4 fruit fly cellular contexts compared by ENCODE assay signal in genomic region chr2L:3754835-3755547, dm6.
TF ChIP-seq lines count a peak whose summit lies in the region.

No protein-coding gene starts in this region.

- no peak for TF ChIP-seq CTCF in whole organism, embryonic (GFP tag; optimal IDR thresholded peaks at IDR 0.05; lab: Kevin White, UChicago)

TF ChIP-seq in whole organism, adult, 20 proteins besides CTCF, POLR2A, EP300 and RAD21:
- TF ChIP-seq CG5204 (GFP tag; optimal IDR thresholded peaks at IDR 0.05; lab: Kevin White, UChicago) (peak; percentile 22), CG7101 (tag; optimal IDR thresholded peaks at IDR 0.05; lab: Kevin White, UChicago) (no peak), CG1620 (GFP tag; optimal IDR thresholded peaks at IDR 0.05; lab: Kevin White, UChicago) (no peak), CG14711 (tag; optimal IDR thresholded peaks at IDR 0.05; lab: Kevin White, UChicago) (no peak), bab1 (GFP tag; optimal IDR thresholded peaks at IDR 0.05; lab: Kevin White, UChicago) (no peak)
TF ChIP-seq in whole organism, adult: peak in this region for 1.

TF ChIP-seq in whole organism, embryonic, 481 proteins besides CTCF, POLR2A, EP300 and RAD21 (continues in another document):
- TF ChIP-seq CrebB (tag; optimal IDR thresholded peaks at IDR 0.05; lab: Kevin White, UChicago) = peak; percentile 5
- TF ChIP-seq CG1792 (GFP tag; optimal IDR thresholded peaks at IDR 0.05; lab: Kevin White, UChicago) = no peak
- no peak for TF ChIP-seq disco-r (GFP tag; optimal IDR thresholded peaks at IDR 0.05; lab: Kevin White, UChicago)
- peak; percentile 32 for TF ChIP-seq sens (GFP tag; lab: Kevin White, UChicago)
- peak; percentile 31 for TF ChIP-seq CG12391 (tag; optimal IDR thresholded peaks at IDR 0.05; lab: Kevin White, UChicago)
- TF ChIP-seq Hand (GFP tag; optimal IDR thresholded peaks at IDR 0.05; lab: Kevin White, UChicago) = peak; percentile 63
- TF ChIP-seq CG1603 (tag; optimal IDR thresholded peaks at IDR 0.05; lab: Kevin White, UChicago) = no peak
- peak; percentile 43 for TF ChIP-seq CG8924 (tag; optimal IDR thresholded peaks at IDR 0.05; lab: Kevin White, UChicago)
- TF ChIP-seq E2f1 (GFP tag; IDR thresholded peaks at IDR 0.05; lab: Robert Waterston, UW) = peak; percentile 18; the same call in 1 of the 2 replicates
- TF ChIP-seq jing (GFP tag; optimal IDR thresholded peaks at IDR 0.05; lab: Kevin White, UChicago) = no peak
- TF ChIP-seq HLH4C (GFP tag; IDR thresholded peaks at IDR 0.05; lab: Robert Waterston, UW; ENCODE audit: partially characterized antibody) = no peak
- TF ChIP-seq Sox102F (GFP tag; optimal IDR thresholded peaks at IDR 0.05; lab: Kevin White, UChicago) = peak; percentile 37
- peak; percentile 4 for TF ChIP-seq CG9817 (tag; optimal IDR thresholded peaks at IDR 0.05; lab: Kevin White, UChicago)
- TF ChIP-seq mam (GFP tag; optimal IDR thresholded peaks at IDR 0.05; lab: Kevin White, UChicago) = peak; percentile 25
- no peak for TF ChIP-seq ap (GFP tag; IDR thresholded peaks at IDR 0.05; lab: Robert Waterston, UW)
- TF ChIP-seq E2f2 (GFP tag; IDR thresholded peaks at IDR 0.05; lab: Robert Waterston, UW) = peak; percentile 25; the same call in 1 of the 2 replicates
- peak; percentile 81 for TF ChIP-seq CG18599 (GFP tag; optimal IDR thresholded peaks at IDR 0.05; lab: Kevin White, UChicago)
- TF ChIP-seq lmd (GFP tag; IDR thresholded peaks at IDR 0.05; lab: Robert Waterston, UW) = peak; percentile 25; the same call in 1 of the 2 replicates
- TF ChIP-seq gsb-n (tag; optimal IDR thresholded peaks at IDR 0.05; lab: Kevin White, UChicago) = no peak
- TF ChIP-seq Meics (GFP tag; optimal IDR thresholded peaks at IDR 0.05; lab: Kevin White, UChicago) = peak; percentile 65
- no peak for TF ChIP-seq HLHmδ (GFP tag; optimal IDR thresholded peaks at IDR 0.05; lab: Kevin White, UChicago)
- peak; percentile 43; the same call in 1 of the 2 replicates for TF ChIP-seq stc (GFP tag; IDR thresholded peaks at IDR 0.05; lab: Robert Waterston, UW)
- TF ChIP-seq cg (GFP tag; optimal IDR thresholded peaks at IDR 0.05; lab: Kevin White, UChicago) = no peak
- TF ChIP-seq CG11398 (GFP tag; optimal IDR thresholded peaks at IDR 0.05; lab: Kevin White, UChicago) = no peak
- TF ChIP-seq CG14050 (GFP tag; IDR thresholded peaks at IDR 0.05; lab: Robert Waterston, UW) = no peak
- peak; percentile 27 for TF ChIP-seq CG30403 (GFP tag; optimal IDR thresholded peaks at IDR 0.05; lab: Kevin White, UChicago)
- TF ChIP-seq CG15514 (GFP tag; optimal IDR thresholded peaks at IDR 0.05; lab: Kevin White, UChicago) = peak; percentile 45
- TF ChIP-seq B-H1 (GFP tag; IDR thresholded peaks at IDR 0.05; lab: Robert Waterston, UW) = no peak

TF ChIP-seq in whole organism, prepupa, 60 proteins besides CTCF, POLR2A, EP300 and RAD21:
- TF ChIP-seq CG3032 (tag; optimal IDR thresholded peaks at IDR 0.05; lab: Kevin White, UChicago) (no peak), spab (GFP tag; optimal IDR thresholded peaks at IDR 0.05; lab: Kevin White, UChicago) (no peak), pdm3 (GFP tag; optimal IDR thresholded peaks at IDR 0.05; lab: Kevin White, UChicago) (no peak), CG15336 (GFP tag; IDR thresholded peaks at IDR 0.05; lab: Robert Waterston, UW) (0 out of 2 replicates have a peak, but pooled peaks have one; percentile 45), fd85E (GFP tag; optimal IDR thresholded peaks at IDR 0.05; lab: Kevin White, UChicago) (no peak), CG32006 (GFP tag; optimal IDR thresholded peaks at IDR 0.05; lab: Kevin White, UChicago) (no peak), CG10669 (GFP tag; optimal IDR thresholded peaks at IDR 0.05; lab: Kevin White, UChicago) (no peak), esn (GFP tag; optimal IDR thresholded peaks at IDR 0.05; lab: Kevin White, UChicago) (no peak), dac (GFP tag; optimal IDR thresholded peaks at IDR 0.05; lab: Kevin White, UChicago) (no peak), eg (GFP tag; IDR thresholded peaks at IDR 0.05; lab: Robert Waterston, UW) (peak; percentile 55; the same call in 1 of the 3 replicates), Sox14 (GFP tag; optimal IDR thresholded peaks at IDR 0.05; lab: Kevin White, UChicago) (no peak), CG7368 (GFP tag; optimal IDR thresholded peaks at IDR 0.05; lab: Kevin White, UChicago) (no peak)

TF ChIP-seq in whole organism, pupa, 21 proteins besides CTCF, POLR2A, EP300 and RAD21:
- TF ChIP-seq gl (tag; optimal IDR thresholded peaks at IDR 0.05; lab: Kevin White, UChicago) = no peak
- no peak for TF ChIP-seq CG8159 (tag; optimal IDR thresholded peaks at IDR 0.05; lab: Kevin White, UChicago)
- 0 out of 2 replicates have a peak, but pooled peaks have one; percentile 20 for TF ChIP-seq Ets98B (GFP tag; IDR thresholded peaks at IDR 0.05; lab: Robert Waterston, UW)
- no peak for TF ChIP-seq D1 (tag; optimal IDR thresholded peaks at IDR 0.05; lab: Kevin White, UChicago)
TF ChIP-seq in whole organism, pupa: peak in this region for 1.
